Worm (Caenorhabditis elegans): Measurements from ENCODE around the gene alkb-1.
"Not testable (repeated sequence)": the region's sequence is repeated elsewhere in the genome, so short reads cannot be mapped to it uniquely, and the experiment has no call there.

alkb-1 gene

ce11 chrII:1438336-1438589 lies 26.1 kb downstream of the alkb-1 start, which contains the start of gene Y51H7C.3:
Gene Y51H7C.3, plus strand, starts transcription at chrII:1438490.
- no peak for TF ChIP-seq aly-2 (tag; optimal IDR thresholded peaks at IDR 0.05)
- no peak for TF ChIP-seq mdl-1 (tag; optimal IDR thresholded peaks at IDR 0.05)
- TF ChIP-seq dmd-4 (tag; optimal IDR thresholded peaks at IDR 0.05): no peak
- TF ChIP-seq nhr-11 (tag; optimal IDR thresholded peaks at IDR 0.05): no peak
- no peak for TF ChIP-seq nhr-129 (tag; optimal IDR thresholded peaks at IDR 0.05)
- no peak for TF ChIP-seq lin-39 (tag; optimal IDR thresholded peaks at IDR 0.05)
- TF ChIP-seq lin-11 (tag; optimal IDR thresholded peaks at IDR 0.05): no peak

ce11 chrII:1441479-1441878 lies 29.3 kb downstream of the alkb-1 start:
- TF ChIP-seq unc-39 (tag; optimal IDR thresholded peaks at IDR 0.05) (no peak), nhr-129 (tag; optimal IDR thresholded peaks at IDR 0.05) (no peak), aly-2 (tag; optimal IDR thresholded peaks at IDR 0.05) (no peak), lin-39 (tag; optimal IDR thresholded peaks at IDR 0.05) (no peak), ceh-82 (tag; optimal IDR thresholded peaks at IDR 0.05) (no peak), nhr-21 (tag; optimal IDR thresholded peaks at IDR 0.05) (no peak)

DNA sequence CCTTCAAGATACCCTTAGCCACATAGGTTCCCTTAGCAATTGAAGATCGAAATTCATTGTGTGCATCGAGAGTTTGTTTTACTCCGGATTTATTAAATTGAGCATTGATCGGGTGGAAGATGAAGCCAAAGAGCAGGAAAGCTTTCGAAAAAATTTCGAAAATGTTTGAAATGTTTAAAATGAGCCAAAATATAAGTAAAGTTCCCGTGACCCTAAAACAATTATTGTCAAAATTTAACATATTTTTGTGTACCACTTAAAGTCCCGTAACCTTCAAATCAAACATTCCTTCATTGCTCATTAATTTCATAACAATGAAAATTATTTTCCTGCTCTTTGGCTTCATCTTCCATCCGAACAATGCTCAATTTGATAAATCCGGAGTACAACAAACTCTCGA lies 32.7 kb downstream of the alkb-1 start, which contains the start of gene scl-17:
Gene scl-17 (plus strand): TSS at position 301 of the 400 bp plus-strand sequence.
- no peak for TF ChIP-seq lin-39 (tag; optimal IDR thresholded peaks at IDR 0.05)
- TF ChIP-seq nhr-23 (tag; optimal IDR thresholded peaks at IDR 0.05): no peak
- TF ChIP-seq lin-11 (tag; optimal IDR thresholded peaks at IDR 0.05): no peak
- no peak for TF ChIP-seq snpc-4 (tag; optimal IDR thresholded peaks at IDR 0.05)
- TF ChIP-seq crh-2 (tag; optimal IDR thresholded peaks at IDR 0.05): no peak
- no peak for TF ChIP-seq ceh-82 (tag; optimal IDR thresholded peaks at IDR 0.05)
- no peak for TF ChIP-seq lsy-2 (tag; optimal IDR thresholded peaks at IDR 0.05)
- TF ChIP-seq mab-5 (tag; optimal IDR thresholded peaks at IDR 0.05): no peak
- TF ChIP-seq nhr-21 (tag; optimal IDR thresholded peaks at IDR 0.05): no peak
- TF ChIP-seq elt-3 (tag; optimal IDR thresholded peaks at IDR 0.05): no peak
- no peak for TF ChIP-seq sma-9 (GFP tag; optimal IDR thresholded peaks at IDR 0.05)
- no peak for TF ChIP-seq sma-9 (tag; optimal IDR thresholded peaks at IDR 0.05)

- not testable (repeated sequence) for TF ChIP-seq ZK546.5 (tag; optimal IDR thresholded peaks at IDR 0.05); unc-62 (GFP tag; optimal IDR thresholded peaks at IDR 0.05); mbf-1 (tag; optimal IDR thresholded peaks at IDR 0.05)
Observed at ce11 chrII:1446696-1447293, 34.6 kb downstream of the alkb-1 start, which contains the start of gene Y51H7C.12. Gene Y51H7C.12, minus strand, starts transcription at chrII:1446746.

DNA sequence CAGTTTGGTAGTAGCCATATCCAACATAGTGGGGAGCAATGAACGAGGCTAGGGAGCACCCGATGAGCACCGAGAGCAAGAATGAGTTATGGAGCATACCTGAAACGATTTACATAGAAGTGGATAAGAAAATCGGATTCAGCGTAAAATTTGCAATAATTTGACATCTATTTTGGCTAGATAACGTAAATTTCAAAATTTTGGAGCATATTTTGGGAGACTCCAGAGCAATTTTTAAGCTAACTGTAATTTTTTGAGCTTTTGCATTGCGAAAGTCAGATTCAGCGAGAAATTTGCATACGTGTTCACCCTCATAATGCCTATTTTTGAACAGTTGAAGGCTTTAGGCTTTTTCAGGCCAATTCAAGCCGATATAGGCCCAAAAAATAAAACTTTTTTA lies 54.2 kb downstream of the alkb-1 start, which contains the start of gene Y51H7C.13:
Gene Y51H7C.13 (minus strand): TSS at position 101 of the 400 bp plus-strand sequence.
- no peak for TF ChIP-seq unc-55 (GFP tag; optimal IDR thresholded peaks at IDR 0.05)
- TF ChIP-seq unc-39 (tag; optimal IDR thresholded peaks at IDR 0.05): no peak
- no peak for TF ChIP-seq mab-5 (tag; optimal IDR thresholded peaks at IDR 0.05)
- no peak for TF ChIP-seq peb-1 (tag; optimal IDR thresholded peaks at IDR 0.05)
- no peak for TF ChIP-seq lin-39 (tag; optimal IDR thresholded peaks at IDR 0.05)
- no peak for TF ChIP-seq sma-9 (GFP tag; optimal IDR thresholded peaks at IDR 0.05)
- no peak for TF ChIP-seq sma-9 (tag; optimal IDR thresholded peaks at IDR 0.05)
- no peak for TF ChIP-seq nhr-21 (tag; optimal IDR thresholded peaks at IDR 0.05)
- no peak for TF ChIP-seq crh-2 (tag; optimal IDR thresholded peaks at IDR 0.05)
- no peak for TF ChIP-seq R02D3.7 (tag; optimal IDR thresholded peaks at IDR 0.05)

ce11 chrII:1467711-1468110 lies 55.5 kb downstream of the alkb-1 start, which contains the start of gene Y51H7C.1:
Gene Y51H7C.1, plus strand, starts transcription at chrII:1467727.
- TF ChIP-seq nhr-237, egl-27, alr-1 (tag; optimal IDR thresholded peaks at IDR 0.05): not testable (repeated sequence)
